Worm (Caenorhabditis elegans) whole organism, young adult: ENCODE measurements around the gene F22F4.5.

ENCODE experiments used
- C06A6.2 ChIP-seq: fragments of 200-800 bp; sonication (Bioruptor generic); conservative IDR thresholded peaks from 2 replicates; pipeline ENCODE4 v1.3.6; 2022; ENCODE audit warnings: missing genetic modification characterization, missing compliant biosample characterization
- D2030.7 ChIP-seq: fragments of 200-800 bp; sonication (Bioruptor generic); IDR thresholded peaks from 2 replicates; pipeline ENCODE4 v1.3.6; 2022; ENCODE audit warnings: missing genetic modification reagents, missing genetic modification characterization, missing compliant biosample characterization
- F33H1.4 ChIP-seq: fragments of 200-800 bp; sonication (Bioruptor generic); IDR thresholded peaks from 2 replicates; pipeline ENCODE4 v1.3.6; 2022; ENCODE audit warnings: missing genetic modification reagents, missing genetic modification characterization, missing compliant biosample characterization
- F57A8.1 ChIP-seq: fragments of 200-800 bp; sonication (Bioruptor generic); optimal IDR thresholded peaks from 2 replicates; lab custom pipeline; 2018; ENCODE audit warnings: mild to moderate bottlenecking, missing genetic modification characterization, moderate library complexity, missing compliant biosample characterization
- K11D2.4 ChIP-seq: fragments of 200-800 bp; sonication (Bioruptor generic); IDR thresholded peaks from 2 replicates; pipeline ENCODE4 v1.3.6; 2022; ENCODE audit warnings: missing genetic modification reagents, missing genetic modification characterization, missing compliant biosample characterization
- T07F8.4 ChIP-seq: sonication (generic microtip); optimal IDR thresholded peaks from 2 replicates; lab custom pipeline; 2016; ENCODE audit warnings: mild to moderate bottlenecking, missing genetic modification characterization, moderate library complexity, missing compliant biosample characterization
- T26A5.8 ChIP-seq: sonication (generic microtip); optimal IDR thresholded peaks from 2 replicates; lab custom pipeline; 2016; ENCODE audit warnings: missing genetic modification characterization, missing compliant biosample characterization
- Y53F4B.3 ChIP-seq: fragments of 200-800 bp; sonication (Bioruptor generic); IDR thresholded peaks from 2 replicates; pipeline ENCODE4 v1.3.6; 2022; ENCODE audit warnings: missing genetic modification reagents, missing genetic modification characterization, missing compliant biosample characterization
- Y56A3A.18 ChIP-seq: fragments of 200-800 bp; sonication (Bioruptor generic); IDR thresholded peaks from 2 replicates; pipeline ENCODE4 v1.3.6; 2022; ENCODE audit warnings: missing genetic modification reagents, missing genetic modification characterization, missing compliant biosample characterization
- Y79H2A.3 ChIP-seq: fragments of 200-800 bp; sonication (Bioruptor generic); conservative IDR thresholded peaks from 2 replicates; pipeline ENCODE4 v1.3.6; 2022; ENCODE audit warnings: missing genetic modification reagents, missing genetic modification characterization, missing compliant biosample characterization
- ZK185.1 ChIP-seq: sonication (generic microtip); optimal IDR thresholded peaks from 2 replicates; lab custom pipeline; 2016; ENCODE audit warnings: mild to moderate bottlenecking, missing genetic modification characterization, missing compliant biosample characterization; ENCODE audit not compliant: poor library complexity, severe bottlenecking
- akir-1 ChIP-seq: fragments of 200-800 bp; sonication (Bioruptor generic); optimal IDR thresholded peaks from 2 replicates; lab custom pipeline; 2018; ENCODE audit warnings: mild to moderate bottlenecking, missing genetic modification characterization, moderate library complexity, missing compliant biosample characterization
- atf-7 ChIP-seq: sonication (generic microtip); optimal IDR thresholded peaks from 2 replicates; lab custom pipeline; 2017; ENCODE audit warnings: mild to moderate bottlenecking, missing genetic modification characterization, missing compliant biosample characterization
- athp-1 ChIP-seq: sonication (generic microtip); optimal IDR thresholded peaks from 2 replicates; lab custom pipeline; 2017; ENCODE audit warnings: mild to moderate bottlenecking, missing genetic modification characterization, missing compliant biosample characterization
- attf-3 ChIP-seq: fragments of 200-800 bp; sonication (Bioruptor generic); conservative IDR thresholded peaks from 2 replicates; pipeline ENCODE4 v1.3.6; 2022; ENCODE audit warnings: missing genetic modification reagents, missing genetic modification characterization, missing compliant biosample characterization
- ceh-91 ChIP-seq: fragments of 200-800 bp; sonication (Bioruptor generic); IDR thresholded peaks from 2 replicates; pipeline ENCODE4 v1.3.6; 2022; ENCODE audit warnings: missing genetic modification reagents, missing genetic modification characterization, missing compliant biosample characterization
- him-1 ChIP-seq: sonication (generic microtip); optimal IDR thresholded peaks from 2 replicates; lab custom pipeline; 2016; ENCODE audit warnings: missing genotype, missing genetic modification reagents, missing genetic modification characterization, missing compliant biosample characterization
- hlh-12 ChIP-seq: sonication (generic microtip); optimal IDR thresholded peaks from 2 replicates; lab custom pipeline; 2016; ENCODE audit warnings: missing genetic modification characterization, missing compliant biosample characterization
- hmg-1.2 ChIP-seq: fragments of 200-800 bp; sonication (Bioruptor generic); IDR thresholded peaks from 2 replicates; pipeline ENCODE4 v1.3.6; 2022; ENCODE audit warnings: missing genetic modification reagents, missing genetic modification characterization, missing compliant biosample characterization
- hrde-1 ChIP-seq: sonication (generic microtip); optimal IDR thresholded peaks from 2 replicates; lab custom pipeline; 2016; ENCODE audit warnings: missing genetic modification characterization, mild to moderate bottlenecking, missing compliant biosample characterization, moderate library complexity, missing genotype, missing genetic modification reagents, borderline replicate concordance
- lin-26 ChIP-seq: fragments of 200-800 bp; sonication (Bioruptor generic); IDR thresholded peaks from 2 replicates; pipeline ENCODE4 v1.3.6; 2022; ENCODE audit warnings: missing genetic modification reagents, missing genetic modification characterization, missing compliant biosample characterization
- lin-35 ChIP-seq, 3 experiments: fragments of 150-350 bp in 2 of 3; sonication (generic microtip) in 1 of 3; optimal IDR thresholded peaks; 2 replicates each; lab custom pipeline; 2014 to 2018; ENCODE audit warnings: missing biosample characterization in 3 of 3, missing genetic modification characterization in 3 of 3, missing genetic modification reagents in 3 of 3
- lin-40 ChIP-seq: sonication (generic microtip); optimal IDR thresholded peaks from 2 replicates; lab custom pipeline; 2016; ENCODE audit warnings: missing genetic modification characterization, mild to moderate bottlenecking, missing compliant biosample characterization, missing genotype, missing genetic modification reagents
- madf-3 ChIP-seq: fragments of 200-800 bp; sonication (Bioruptor generic); IDR thresholded peaks from 2 replicates; pipeline ENCODE4 v1.3.6; 2022; ENCODE audit warnings: missing genetic modification reagents, missing genetic modification characterization, missing compliant biosample characterization
- madf-6 ChIP-seq: fragments of 200-800 bp; sonication (Bioruptor generic); IDR thresholded peaks from 2 replicates; pipeline ENCODE4 v1.3.6; 2022; ENCODE audit warnings: missing genetic modification reagents, missing genetic modification characterization, missing compliant biosample characterization
- mxl-1 ChIP-seq: sonication (generic microtip); optimal IDR thresholded peaks from 2 replicates; lab custom pipeline; 2016; ENCODE audit warnings: missing genetic modification characterization, missing compliant biosample characterization
- nhr-179 ChIP-seq: sonication (generic microtip); optimal IDR thresholded peaks from 2 replicates; lab custom pipeline; 2016; ENCODE audit warnings: mild to moderate bottlenecking, missing genetic modification characterization, missing compliant biosample characterization
- nhr-80 ChIP-seq: sonication (generic microtip); optimal IDR thresholded peaks from 2 replicates; lab custom pipeline; 2016; ENCODE audit warnings: missing genetic modification characterization, missing compliant biosample characterization
- nhr-90 ChIP-seq: sonication (generic microtip); optimal IDR thresholded peaks from 2 replicates; lab custom pipeline; 2016; ENCODE audit warnings: missing genotype, mild to moderate bottlenecking, missing genetic modification characterization, missing compliant biosample characterization
- pha-4 ChIP-seq: fragments of 150-350 bp; sonication (generic microtip); optimal IDR thresholded peaks from 2 replicates; lab custom pipeline; 2014; ENCODE audit warnings: missing biosample characterization, missing genetic modification reagents, missing genetic modification characterization
- sea-2 ChIP-seq: fragments of 200-800 bp; sonication (Bioruptor generic); IDR thresholded peaks from 2 replicates; pipeline ENCODE4 v1.3.6; 2022; ENCODE audit warnings: missing genetic modification characterization, missing compliant biosample characterization
- snpc-3.4 ChIP-seq: sonication (generic microtip); optimal IDR thresholded peaks from 2 replicates; lab custom pipeline; 2017; ENCODE audit warnings: missing genetic modification characterization, mild to moderate bottlenecking, missing compliant biosample characterization, antibody characterized with exemption, moderate library complexity, missing genotype, missing genetic modification reagents
- sptf-2 ChIP-seq: fragments of 200-800 bp; sonication (Bioruptor generic); optimal IDR thresholded peaks from 2 replicates; lab custom pipeline; 2018; ENCODE audit warnings: mild to moderate bottlenecking, missing genetic modification characterization, missing compliant biosample characterization
- tbp1 ChIP-seq: fragments of 200-800 bp; sonication (Bioruptor generic); optimal IDR thresholded peaks from 2 replicates; lab custom pipeline; 2018; ENCODE audit warnings: mild to moderate bottlenecking, missing genetic modification characterization, missing compliant biosample characterization
- tbx-9 ChIP-seq: sonication (generic microtip); optimal IDR thresholded peaks from 2 replicates; lab custom pipeline; 2016; ENCODE audit warnings: borderline replicate concordance, missing genetic modification characterization, inconsistent platforms, missing compliant biosample characterization
- tlf-1 ChIP-seq: fragments of 200-800 bp; sonication (Bioruptor generic); optimal IDR thresholded peaks from 2 replicates; lab custom pipeline; 2018; ENCODE audit warnings: mild to moderate bottlenecking, missing genetic modification characterization, missing compliant biosample characterization
- ztf-28 ChIP-seq: fragments of 200-800 bp; sonication (Bioruptor generic); IDR thresholded peaks from 2 replicates; pipeline ENCODE4 v1.3.6; 2022; ENCODE audit warnings: missing genetic modification reagents, missing genetic modification characterization, missing compliant biosample characterization
- ztf-3 ChIP-seq: fragments of 200-800 bp; sonication (Bioruptor generic); optimal IDR thresholded peaks from 2 replicates; lab custom pipeline; 2018; ENCODE audit warnings: mild to moderate bottlenecking, missing genetic modification characterization, missing compliant biosample characterization

Gene F22F4.5

DNA sequence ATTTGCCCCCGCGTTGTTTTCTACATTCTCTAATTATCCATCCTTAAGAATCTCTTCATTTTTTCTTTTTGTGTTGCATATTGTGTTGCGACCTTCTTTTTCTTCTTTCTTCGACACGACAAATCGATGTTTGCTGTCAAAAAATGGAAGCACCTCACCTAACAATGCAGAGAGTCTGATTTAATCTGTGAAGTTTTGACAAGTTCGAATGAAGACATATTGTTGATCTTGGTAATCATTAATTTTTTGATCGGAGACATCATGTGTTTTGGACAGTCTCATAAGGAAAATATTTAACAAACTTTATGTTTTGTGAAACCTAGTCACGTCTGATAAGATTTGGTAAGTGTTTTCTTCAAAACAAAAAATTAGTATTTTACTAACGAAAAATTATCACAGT lies 36.4 kb upstream of the F22F4.5 start:
- TF ChIP-seq D2030.7 (GFP tag; lab: Robert Waterston, UW) (no peak), T26A5.8 (tag; lab: Kevin White, UChicago) (no peak), hlh-12 (tag; lab: Kevin White, UChicago) (no peak), snpc-3.4 (tag; lab: Kevin White, UChicago) (no peak), lin-26 (GFP tag; lab: Robert Waterston, UW) (no peak), madf-6 (GFP tag; lab: Robert Waterston, UW) (no peak), akir-1 (GFP tag; lab: Kevin White, UChicago) (no peak), C06A6.2 (no peak), attf-3 (GFP tag; lab: Robert Waterston, UW) (no peak), hrde-1 (tag; lab: Kevin White, UChicago) (no peak), ztf-3 (GFP tag; lab: Kevin White, UChicago) (no peak)

ce11 chrX:6026732-6027528 lies 34.3 kb upstream of the F22F4.5 start:
- TF ChIP-seq nhr-179 (no peak), hmg-1.2 (GFP tag; lab: Robert Waterston, UW) (no peak), tbx-9 (tag; lab: Kevin White, UChicago) (no peak), F57A8.1 (GFP tag; lab: Kevin White, UChicago) (no peak), nhr-80 (tag; lab: Kevin White, UChicago) (peak; percentile 45), ZK185.1 (tag; lab: Kevin White, UChicago) (no peak), K11D2.4 (GFP tag; lab: Robert Waterston, UW) (no peak), athp-1 (tag; lab: Kevin White, UChicago) (no peak)

ce11 chrX:6024977-6025376 lies 32.3 kb upstream of the F22F4.5 start:
- TF ChIP-seq pha-4 (tag; lab: Kevin White, UChicago): peak; percentile 23
- no peak for TF ChIP-seq nhr-90 (tag; lab: Kevin White, UChicago)
- no peak for TF ChIP-seq ceh-91 (GFP tag; lab: Robert Waterston, UW)
- TF ChIP-seq tbp1 (GFP tag; lab: Kevin White, UChicago): peak; percentile 17
- TF ChIP-seq nhr-80 (tag; lab: Kevin White, UChicago): peak; percentile 80
- TF ChIP-seq atf-7 (tag; lab: Kevin White, UChicago): peak; percentile 29

- TF ChIP-seq tlf-1 (GFP tag; lab: Kevin White, UChicago): no peak
- no peak for TF ChIP-seq ztf-28 (GFP tag; lab: Robert Waterston, UW)
- TF ChIP-seq mxl-1 (tag; lab: Kevin White, UChicago): no peak
- no peak for TF ChIP-seq T07F8.4
- no peak for TF ChIP-seq Y56A3A.18 (GFP tag; lab: Robert Waterston, UW)
- no peak for TF ChIP-seq F33H1.4 (GFP tag; lab: Robert Waterston, UW)
- TF ChIP-seq sea-2: no peak
- no peak for TF ChIP-seq lin-40 (tag; lab: Kevin White, UChicago)
- no peak for TF ChIP-seq Y79H2A.3 (GFP tag; lab: Robert Waterston, UW)
- TF ChIP-seq him-1 (tag; lab: Kevin White, UChicago): no peak
- no peak for TF ChIP-seq Y53F4B.3 (GFP tag; lab: Robert Waterston, UW)
- TF ChIP-seq madf-3 (GFP tag; lab: Robert Waterston, UW): no peak
- TF ChIP-seq lin-35 (GFP tag; optimal IDR thresholded peaks at IDR 0.05; lab: Kevin White, UChicago): no peak
- TF ChIP-seq sptf-2: no peak
- TF ChIP-seq, all 124 proteins: peak for 0
Measured at ce11 chrX:6022469-6022868, 29.8 kb upstream of the F22F4.5 start, which contains the start of gene lelo-3. Gene lelo-3 (minus strand): TSS chrX:6022569.
